Worm (Caenorhabditis elegans) whole organism, mixed stage, embryonic: ENCODE results near the gene K11H12.1.

Experiments
- M03D4.4 ChIP-seq: sonication (generic microtip); optimal IDR thresholded peaks from 2 replicates; lab custom pipeline; 2017; ENCODE audit warnings: mild to moderate bottlenecking, missing genetic modification characterization, missing compliant biosample characterization
- bed-3 ChIP-seq: fragments of 200-800 bp; sonication (Bioruptor generic); optimal IDR thresholded peaks from 3 replicates; lab custom pipeline; 2018; ENCODE audit warnings: mild to moderate bottlenecking, missing genetic modification characterization, moderate library complexity, missing compliant biosample characterization
- blmp-1 ChIP-seq: fragments of 150-350 bp; optimal IDR thresholded peaks from 2 replicates; lab custom pipeline; 2014; ENCODE audit warnings: missing biosample characterization, missing genetic modification characterization
- ceh-39 ChIP-seq: fragments of 150-350 bp; optimal IDR thresholded peaks from 2 replicates; lab custom pipeline; 2014; ENCODE audit warnings: missing biosample characterization, missing genetic modification characterization
- ceh-83 ChIP-seq: fragments of 200-800 bp; sonication (Bioruptor generic); optimal IDR thresholded peaks from 2 replicates; lab custom pipeline; 2018; ENCODE audit warnings: mild to moderate bottlenecking, missing genetic modification characterization, missing compliant biosample characterization
- ces-1 ChIP-seq: fragments of 150-350 bp; optimal IDR thresholded peaks from 2 replicates; lab custom pipeline; 2014; ENCODE audit warnings: missing biosample characterization, missing genetic modification reagents, missing genetic modification characterization
- cnd-1 ChIP-seq: fragments of 200-800 bp; sonication (Bioruptor generic); optimal IDR thresholded peaks from 2 replicates; lab custom pipeline; 2018; ENCODE audit warnings: mild to moderate bottlenecking, missing genetic modification characterization, missing compliant biosample characterization
- drap-1 ChIP-seq: fragments of 200-800 bp; sonication (Bioruptor generic); optimal IDR thresholded peaks from 3 replicates; lab custom pipeline; 2018; ENCODE audit warnings: mild to moderate bottlenecking, missing genetic modification characterization, missing compliant biosample characterization
- elt-1 ChIP-seq: sonication (generic microtip); optimal IDR thresholded peaks from 2 replicates; lab custom pipeline; 2017; ENCODE audit warnings: missing genetic modification characterization, mild to moderate bottlenecking, missing compliant biosample characterization, antibody characterized with exemption, moderate library complexity, borderline replicate concordance; ENCODE audit not compliant: insufficient read depth
- elt-3 ChIP-seq: fragments of 150-350 bp; optimal IDR thresholded peaks from 2 replicates; lab custom pipeline; 2014; ENCODE audit warnings: missing biosample characterization, missing genetic modification characterization
- flh-1 ChIP-seq: fragments of 200-800 bp; sonication (Bioruptor generic); optimal IDR thresholded peaks from 2 replicates; lab custom pipeline; 2018; ENCODE audit warnings: mild to moderate bottlenecking, missing genetic modification characterization, moderate library complexity, missing compliant biosample characterization
- ham-2 ChIP-seq: fragments of 200-800 bp; sonication (Bioruptor generic); optimal IDR thresholded peaks from 2 replicates; lab custom pipeline; 2018; ENCODE audit warnings: mild to moderate bottlenecking, missing genetic modification characterization, missing compliant biosample characterization
- hlh-1 ChIP-seq: fragments of 150-350 bp; optimal IDR thresholded peaks from 2 replicates; lab custom pipeline; 2014; ENCODE audit warnings: missing biosample characterization, missing genetic modification reagents, missing genetic modification characterization
- lin-32 ChIP-seq: fragments of 200-800 bp; sonication (Bioruptor generic); optimal IDR thresholded peaks from 2 replicates; lab custom pipeline; 2018; ENCODE audit warnings: mild to moderate bottlenecking, missing genetic modification characterization, missing compliant biosample characterization
- lsy-2 ChIP-seq: fragments of 150-350 bp; optimal IDR thresholded peaks from 2 replicates; lab custom pipeline; 2014; ENCODE audit warnings: missing biosample characterization, missing genetic modification characterization
- mab-5 ChIP-seq: fragments of 150-350 bp; optimal IDR thresholded peaks from 2 replicates; lab custom pipeline; 2014; ENCODE audit warnings: missing biosample characterization, missing genetic modification characterization
- mep-1 ChIP-seq: fragments of 150-350 bp; optimal IDR thresholded peaks from 2 replicates; lab custom pipeline; 2017; ENCODE audit warnings: missing biosample characterization, missing genetic modification reagents, missing genetic modification characterization, inconsistent platforms
- mls-2 ChIP-seq: sonication (generic microtip); optimal IDR thresholded peaks from 2 replicates; lab custom pipeline; 2016; ENCODE audit warnings: mild to moderate bottlenecking, missing genetic modification characterization, moderate library complexity, missing compliant biosample characterization
- nhr-12 ChIP-seq: fragments of 150-350 bp; optimal IDR thresholded peaks from 2 replicates; lab custom pipeline; 2014; ENCODE audit warnings: missing biosample characterization, missing genetic modification characterization
- nhr-2 ChIP-seq: fragments of 150-350 bp; optimal IDR thresholded peaks from 2 replicates; lab custom pipeline; 2014; ENCODE audit warnings: missing biosample characterization, missing genetic modification characterization
- nhr-237 ChIP-seq: fragments of 150-350 bp; optimal IDR thresholded peaks from 2 replicates; lab custom pipeline; 2014; ENCODE audit warnings: missing biosample characterization, missing genetic modification characterization
- nhr-28 ChIP-seq: fragments of 150-350 bp; optimal IDR thresholded peaks from 2 replicates; lab custom pipeline; 2014; ENCODE audit warnings: missing biosample characterization, missing genetic modification characterization
- nhr-76 ChIP-seq: sonication (generic microtip); optimal IDR thresholded peaks from 2 replicates; lab custom pipeline; 2017; ENCODE audit warnings: missing biosample characterization, missing genetic modification characterization
- sem-2 ChIP-seq: fragments of 200-800 bp; sonication (Bioruptor generic); optimal IDR thresholded peaks from 2 replicates; lab custom pipeline; 2018; ENCODE audit warnings: mild to moderate bottlenecking, missing genetic modification characterization, missing compliant biosample characterization
- snpc-4 ChIP-seq: fragments of 150-350 bp; optimal IDR thresholded peaks from 2 replicates; lab custom pipeline; 2014; ENCODE audit warnings: missing biosample characterization, missing genetic modification characterization
- sptf-1 ChIP-seq: sonication (generic microtip); optimal IDR thresholded peaks from 2 replicates; lab custom pipeline; 2017; ENCODE audit warnings: mild to moderate bottlenecking, missing genetic modification characterization, moderate library complexity, missing compliant biosample characterization
- tbx-8 ChIP-seq: fragments of 200-800 bp; sonication (Bioruptor generic); optimal IDR thresholded peaks from 2 replicates; lab custom pipeline; 2018; ENCODE audit warnings: mild to moderate bottlenecking, missing genetic modification characterization, moderate library complexity, missing compliant biosample characterization
- unc-120 ChIP-seq: sonication (generic microtip); optimal IDR thresholded peaks from 2 replicates; lab custom pipeline; 2017; ENCODE audit warnings: missing genetic modification characterization, missing compliant biosample characterization; ENCODE audit not compliant: poor library complexity, severe bottlenecking
- unc-39 ChIP-seq: fragments of 150-350 bp; optimal IDR thresholded peaks from 2 replicates; lab custom pipeline; 2014; ENCODE audit warnings: missing biosample characterization, missing genetic modification characterization
- unc-62 ChIP-seq: fragments of 150-350 bp; optimal IDR thresholded peaks from 2 replicates; lab custom pipeline; 2014; ENCODE audit warnings: missing biosample characterization, missing genetic modification reagents, missing genetic modification characterization
- ztf-11 ChIP-seq: fragments of 150-350 bp; optimal IDR thresholded peaks from 2 replicates; lab custom pipeline; 2014; ENCODE audit warnings: missing biosample characterization, missing genetic modification characterization

K11H12.1 gene

DNA sequence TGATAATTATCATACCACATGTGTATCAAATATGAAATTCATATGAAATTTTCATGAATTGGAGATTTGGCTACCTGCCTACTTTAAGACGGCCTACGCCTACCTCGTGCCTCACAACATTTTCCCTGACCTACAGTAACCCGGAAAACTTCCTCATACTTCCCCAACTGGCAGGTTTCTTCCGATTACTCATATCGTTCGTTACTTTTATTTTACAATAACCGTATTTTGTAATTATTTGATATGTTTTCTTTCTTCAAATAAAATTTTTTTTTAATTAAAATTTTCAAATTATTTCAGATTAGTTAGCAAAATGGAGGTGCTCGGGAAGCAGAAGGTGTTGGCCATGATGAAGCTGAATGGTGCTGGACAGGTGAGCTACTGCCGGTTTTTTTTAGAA lies 26.0 kb downstream of the K11H12.1 start, which contains the start of gene nhr-76:
TSS of gene nhr-76 (plus strand) at position 301 of the 400 bp plus-strand sequence.
- TF ChIP-seq drap-1 (GFP tag; lab: Kevin White, UChicago) (no peak), ztf-11 (tag; lab: Kevin White, UChicago) (no peak), mls-2 (no peak), unc-120 (tag; lab: Kevin White, UChicago) (no peak), elt-3 (tag; lab: Kevin White, UChicago) (no peak), ham-2 (GFP tag; lab: Kevin White, UChicago) (no peak), nhr-2 (tag; lab: Kevin White, UChicago) (no peak), ces-1 (no peak), snpc-4 (tag; lab: Kevin White, UChicago) (no peak), ceh-39 (tag; lab: Kevin White, UChicago) (no peak), elt-1 (no peak), cnd-1 (tag; lab: Kevin White, UChicago) (no peak), nhr-28 (tag; lab: Kevin White, UChicago) (no peak), lin-32 (GFP tag; lab: Kevin White, UChicago) (no peak)

DNA sequence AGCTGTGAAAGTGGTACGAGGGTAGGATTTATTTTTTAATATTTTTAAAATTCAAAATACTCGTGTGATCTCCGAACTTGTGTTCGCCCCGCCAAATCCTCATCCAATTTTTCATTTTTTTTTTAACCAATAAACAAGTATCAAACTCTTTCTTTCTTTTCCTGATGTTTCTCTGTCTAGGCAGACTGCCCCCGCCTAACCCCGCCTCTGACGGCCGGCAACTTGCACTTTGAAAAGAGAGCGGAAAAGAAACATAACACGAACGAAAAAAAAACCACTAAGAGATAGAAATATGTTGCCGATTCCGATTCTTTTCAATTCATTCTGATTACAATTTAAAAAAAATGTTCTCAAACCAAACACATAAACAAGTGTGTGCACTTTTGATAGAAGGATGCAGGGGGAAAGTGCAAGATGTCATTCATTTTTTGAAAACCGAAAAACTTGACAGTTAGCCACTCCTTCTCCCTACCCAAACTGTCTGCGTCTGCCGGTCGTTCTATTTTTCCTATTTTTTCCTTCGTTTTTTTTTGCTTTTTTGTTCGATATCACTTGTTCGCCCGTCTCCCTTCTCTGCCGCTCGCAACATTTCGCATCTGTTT lies 27.2 kb downstream of the K11H12.1 start:
- no peak for TF ChIP-seq unc-62 (GFP tag; lab: Kevin White, UChicago)
- TF ChIP-seq mab-5 (tag; lab: Kevin White, UChicago), result no peak
- TF ChIP-seq nhr-12 (tag; lab: Kevin White, UChicago), result no peak
- TF ChIP-seq ces-1, result no peak
- TF ChIP-seq snpc-4 (tag; lab: Kevin White, UChicago), result no peak
- no peak for TF ChIP-seq blmp-1
- TF ChIP-seq unc-39 (tag; lab: Kevin White, UChicago), result no peak
- no peak for TF ChIP-seq ztf-11 (tag; lab: Kevin White, UChicago)
- TF ChIP-seq unc-120 (tag; lab: Kevin White, UChicago), result no peak
- no peak for TF ChIP-seq hlh-1 (tag; lab: Kevin White, UChicago)
- TF ChIP-seq mep-1 (tag; lab: Kevin White, UChicago), result no peak
- TF ChIP-seq nhr-28 (tag; lab: Kevin White, UChicago), result no peak
- no peak for TF ChIP-seq bed-3 (GFP tag; lab: Kevin White, UChicago)

DNA sequence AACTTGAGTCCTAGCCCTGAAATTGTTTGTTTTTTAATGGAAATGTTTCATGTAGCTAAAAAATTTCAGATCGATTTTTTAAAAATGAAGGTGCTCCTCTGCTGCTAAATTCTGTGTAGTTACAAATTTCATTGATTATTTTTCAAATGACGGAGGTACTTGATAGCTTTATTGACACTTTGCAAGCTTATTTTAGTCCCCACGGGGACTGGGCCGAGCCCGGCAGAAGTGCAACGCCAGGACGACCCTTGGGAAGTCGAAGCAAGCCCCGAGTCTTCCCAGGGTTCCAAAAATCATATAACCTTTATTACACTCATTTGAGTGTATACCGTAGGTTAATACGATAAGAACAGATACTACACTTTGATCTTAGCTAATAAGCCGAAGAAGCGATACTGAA lies 29.3 kb downstream of the K11H12.1 start:
- TF ChIP-seq mep-1 (tag; lab: Kevin White, UChicago) (no peak), mab-5 (tag; lab: Kevin White, UChicago) (no peak), nhr-2 (tag; lab: Kevin White, UChicago) (no peak), lsy-2 (tag; lab: Kevin White, UChicago) (no peak), elt-1 (no peak), sptf-1 (tag; lab: Kevin White, UChicago) (no peak), snpc-4 (tag; lab: Kevin White, UChicago) (no peak), blmp-1 (no peak), M03D4.4 (tag; lab: Kevin White, UChicago) (no peak), ceh-83 (GFP tag; lab: Kevin White, UChicago) (no peak), unc-62 (GFP tag; lab: Kevin White, UChicago) (no peak), lin-32 (GFP tag; lab: Kevin White, UChicago) (no peak), cnd-1 (tag; lab: Kevin White, UChicago) (no peak), flh-1 (no peak), nhr-12 (tag; lab: Kevin White, UChicago) (no peak)
- TF ChIP-seq, all 35 proteins: peak for 0

ce11 chrIV:622989-623388 lies 30.2 kb downstream of the K11H12.1 start:
- TF ChIP-seq mep-1 (tag; lab: Kevin White, UChicago) (no peak), lsy-2 (tag; lab: Kevin White, UChicago) (no peak), ztf-11 (tag; lab: Kevin White, UChicago) (no peak), lin-32 (GFP tag; lab: Kevin White, UChicago) (no peak), ceh-39 (tag; lab: Kevin White, UChicago) (no peak), nhr-237 (tag; lab: Kevin White, UChicago) (no peak), nhr-28 (tag; lab: Kevin White, UChicago) (no peak), tbx-8 (GFP tag; lab: Kevin White, UChicago) (no peak), nhr-12 (tag; lab: Kevin White, UChicago) (no peak), drap-1 (GFP tag; lab: Kevin White, UChicago) (no peak), nhr-76 (tag; lab: Kevin White, UChicago) (no peak), snpc-4 (tag; lab: Kevin White, UChicago) (no peak), sem-2 (GFP tag; lab: Kevin White, UChicago) (no peak), unc-39 (tag; lab: Kevin White, UChicago) (no peak), mls-2 (no peak), bed-3 (GFP tag; lab: Kevin White, UChicago) (no peak), flh-1 (no peak)
